Fruit fly (Drosophila melanogaster): ENCODE data around the gene CG2975.

Gene CG2975

DNA sequence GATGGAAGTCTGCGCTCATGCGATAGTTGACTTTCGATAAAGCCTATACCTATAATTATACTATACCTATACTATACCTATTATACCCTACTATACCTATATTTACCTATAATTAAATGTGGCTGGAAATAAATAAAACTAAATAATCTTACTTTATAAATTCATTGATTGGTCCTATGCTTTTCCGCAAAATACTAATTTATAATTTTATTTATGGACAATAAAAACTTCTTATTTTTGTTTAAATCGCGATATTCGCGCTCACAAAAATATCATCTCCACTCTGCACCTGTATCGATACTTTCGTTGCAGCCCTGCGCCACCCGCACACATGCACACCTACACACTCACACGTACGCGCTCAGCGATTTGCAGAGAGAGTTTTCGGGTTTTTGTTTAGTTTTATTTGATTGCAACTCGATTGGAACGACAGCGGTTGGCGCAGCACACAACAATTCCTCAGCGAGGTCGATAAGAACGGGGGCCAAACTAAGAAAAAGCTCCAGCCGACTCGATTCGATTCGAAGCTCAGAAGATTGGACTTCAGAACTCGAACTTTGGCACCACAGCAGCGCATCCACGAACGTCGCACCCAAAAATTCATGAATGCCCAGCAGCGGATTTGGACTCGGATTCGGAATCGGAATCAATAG, 34.7 kb downstream of the CG2975 start, which contains the start of gene CG8814 (continued):
- TF ChIP-seq Hey (tag; optimal IDR thresholded peaks at IDR 0.05) (no peak), seq (GFP tag; IDR thresholded peaks at IDR 0.05) (no peak), BEAF-32 (GFP tag; optimal IDR thresholded peaks at IDR 0.05) (peak; percentile 97), crp (GFP tag; optimal IDR thresholded peaks at IDR 0.05) (peak in 1 of 2 experiments; percentile 39), Hr3 (GFP tag; optimal IDR thresholded peaks at IDR 0.05) (peak; percentile 74), CG16779 (GFP tag; IDR thresholded peaks at IDR 0.05) (no peak), nau (GFP tag; optimal IDR thresholded peaks at IDR 0.05) (peak; percentile 22), Adf1 (GFP tag; IDR thresholded peaks at IDR 0.05) (peak; percentile 40), Bdp1 (GFP tag; optimal IDR thresholded peaks at IDR 0.05) (no peak), PHDP (tag; optimal IDR thresholded peaks at IDR 0.05) (no peak), jigr1 (GFP tag; IDR thresholded peaks at IDR 0.05) (peak; percentile 65; the same call in 2 of the 3 replicates), NC2β (GFP tag; optimal IDR thresholded peaks at IDR 0.05) (no peak), CG9817 (tag; optimal IDR thresholded peaks at IDR 0.05) (peak; percentile 65), dmrt99B (tag; optimal IDR thresholded peaks at IDR 0.05) (peak; percentile 31), wdn (GFP tag; IDR thresholded peaks at IDR 0.05) (0 out of 2 replicates have a peak, but pooled peaks have one; percentile 3), CG18619 (GFP tag; optimal IDR thresholded peaks at IDR 0.05) (peak; percentile 57), ara (GFP tag; IDR thresholded peaks at IDR 0.05) (no peak), grau (tag; optimal IDR thresholded peaks at IDR 0.05) (peak; percentile 71), Hr51 (GFP tag; optimal IDR thresholded peaks at IDR 0.05) (peak; percentile 66), Aef1 (GFP tag; IDR thresholded peaks at IDR 0.05) (peak; percentile 83), CG14667 (GFP tag; IDR thresholded peaks at IDR 0.05) (peak; percentile 38; the same call in 1 of the 2 replicates), CG11560 (tag; IDR thresholded peaks at IDR 0.05) (peak; percentile 67; the same call in 1 of the 3 replicates), CG7839 (tag; optimal IDR thresholded peaks at IDR 0.05) (peak; percentile 68), stwl (tag; optimal IDR thresholded peaks at IDR 0.05) (peak; percentile 30), Blimp-1 (GFP tag; optimal IDR thresholded peaks at IDR 0.05) (peak; percentile 27), CG15011 (GFP tag; optimal IDR thresholded peaks at IDR 0.05) (peak; percentile 49), Mrtf (GFP tag; IDR thresholded peaks at IDR 0.05) (0 out of 3 replicates have a peak, but pooled peaks have one; percentile 58), CG7357 (GFP tag; IDR thresholded peaks at IDR 0.05) (0 out of 3 replicates have a peak, but pooled peaks have one; percentile 37), E2f2 (GFP tag; IDR thresholded peaks at IDR 0.05) (peak; percentile 82), CG6854 (GFP tag; optimal IDR thresholded peaks at IDR 0.05) (no peak), prd (optimal IDR thresholded peaks at IDR 0.05) (no peak), prd (GFP tag; IDR thresholded peaks at IDR 0.05) (peak; percentile 83), CG31365 (tag; optimal IDR thresholded peaks at IDR 0.05) (no peak), CHES-1-like (GFP tag; optimal IDR thresholded peaks at IDR 0.05) (no peak), CG18599 (GFP tag; optimal IDR thresholded peaks at IDR 0.05) (peak; percentile 74), ind (GFP tag; optimal IDR thresholded peaks at IDR 0.05) (peak; percentile 71), D19B (GFP tag; optimal IDR thresholded peaks at IDR 0.05) (peak; percentile 54), Fer3 (tag; optimal IDR thresholded peaks at IDR 0.05) (peak; percentile 14), CG31441 (GFP tag; IDR thresholded peaks at IDR 0.05) (peak; percentile 75; the same call in 1 of the 2 replicates), shn (GFP tag; optimal IDR thresholded peaks at IDR 0.05) (no peak), CG3407 (GFP tag; optimal IDR thresholded peaks at IDR 0.05) (peak; percentile 23), Antp (GFP tag; optimal IDR thresholded peaks at IDR 0.05) (peak; percentile 36), CG12155 (GFP tag; optimal IDR thresholded peaks at IDR 0.05) (peak; percentile 75), CG14441 (GFP tag; IDR thresholded peaks at IDR 0.05) (peak; percentile 71), gem (tag; optimal IDR thresholded peaks at IDR 0.05) (peak; percentile 81), slou (GFP tag; optimal IDR thresholded peaks at IDR 0.05) (peak; percentile 68), ro (GFP tag; IDR thresholded peaks at IDR 0.05) (no peak), Optix (GFP tag; IDR thresholded peaks at IDR 0.05) (no peak), CG7786 (GFP tag; optimal IDR thresholded peaks at IDR 0.05) (peak; percentile 15), YL-1 (GFP tag; optimal IDR thresholded peaks at IDR 0.05) (peak; percentile 31)

Measured in whole organism, embryonic.